Fruit fly (Drosophila melanogaster) whole organism, embryonic: ENCODE results near the gene Hr78.

Source experiments
- Asciz ChIP-seq: fragments of 200-800 bp; sonication (Bioruptor generic); optimal IDR thresholded peaks from 2 replicates; lab custom pipeline; 2017; ENCODE audit warnings: missing biosample characterization, mild to moderate bottlenecking, missing genetic modification characterization, missing genetic modification reagents
- Blimp-1 ChIP-seq: fragments of 200-800 bp; sonication (Bioruptor generic); optimal IDR thresholded peaks from 3 replicates; lab custom pipeline; 2018; ENCODE audit warnings: missing biosample characterization, missing genetic modification characterization, mild to moderate bottlenecking, moderate library complexity, missing genetic modification reagents
- Bteb2 ChIP-seq: fragments of 200-800 bp; sonication (Bioruptor generic); optimal IDR thresholded peaks from 2 replicates; lab custom pipeline; 2016; ENCODE audit warnings: missing biosample characterization, missing genetic modification characterization
- CG10267 ChIP-seq: fragments of 200-800 bp; sonication (Bioruptor generic); optimal IDR thresholded peaks from 2 replicates; lab custom pipeline; 2018; ENCODE audit warnings: missing biosample characterization, mild to moderate bottlenecking, missing genetic modification characterization, moderate library complexity
- CG11093 ChIP-seq: fragments of 200-800 bp; sonication (Bioruptor generic); IDR thresholded peaks from 3 replicates; pipeline ENCODE4 v1.3.6; 2022; ENCODE audit warnings: missing biosample characterization, missing genetic modification characterization
- CG11696 ChIP-seq: fragments of 200-800 bp; sonication (Bioruptor generic); IDR thresholded peaks from 2 replicates; pipeline ENCODE4 v1.3.6; 2022; ENCODE audit warnings: missing biosample characterization, missing genetic modification characterization
- CG12219 ChIP-seq: fragments of 200-800 bp; sonication (Bioruptor generic); optimal IDR thresholded peaks from 3 replicates; lab custom pipeline; 2018; ENCODE audit warnings: missing biosample characterization, mild to moderate bottlenecking, missing genetic modification characterization
- CG12942 ChIP-seq: fragments of 200-800 bp; sonication (Bioruptor generic); optimal IDR thresholded peaks from 3 replicates; lab custom pipeline; 2016; ENCODE audit warnings: missing biosample characterization, missing genetic modification characterization
- CG13123 ChIP-seq: fragments of 200-800 bp; sonication (Bioruptor generic); optimal IDR thresholded peaks from 2 replicates; lab custom pipeline; 2016; ENCODE audit warnings: missing biosample characterization, missing genetic modification characterization
- CG14667 ChIP-seq: fragments of 200-800 bp; sonication (Bioruptor generic); IDR thresholded peaks from 2 replicates; pipeline ENCODE4 v1.3.6; 2022; ENCODE audit warnings: missing biosample characterization, missing genetic modification characterization
- CG1792 ChIP-seq: fragments of 200-800 bp; sonication (Bioruptor generic); optimal IDR thresholded peaks from 2 replicates; lab custom pipeline; 2016; ENCODE audit warnings: missing biosample characterization, missing genetic modification characterization
- CG32767 ChIP-seq: fragments of 200-800 bp; sonication (Bioruptor generic); IDR thresholded peaks from 2 replicates; pipeline ENCODE4 v1.3.6; 2022; ENCODE audit warnings: missing biosample characterization, missing genetic modification characterization
- CG3407 ChIP-seq: fragments of 200-800 bp; sonication (Bioruptor generic); optimal IDR thresholded peaks from 2 replicates; lab custom pipeline; 2018; ENCODE audit warnings: missing biosample characterization, mild to moderate bottlenecking, missing genetic modification characterization
- CG4707 ChIP-seq: fragments of 200-800 bp; sonication (Bioruptor generic); optimal IDR thresholded peaks from 2 replicates; lab custom pipeline; 2018; ENCODE audit warnings: missing biosample characterization, mild to moderate bottlenecking, missing genetic modification characterization, moderate library complexity
- CG7786 ChIP-seq: fragments of 200-800 bp; sonication (Bioruptor generic); optimal IDR thresholded peaks from 2 replicates; lab custom pipeline; 2016; ENCODE audit warnings: missing biosample characterization, missing genetic modification characterization
- CG8924 ChIP-seq: fragments of 200-800 bp; optimal IDR thresholded peaks from 3 replicates; lab custom pipeline; 2019; ENCODE audit warnings: missing biosample characterization, mild to moderate bottlenecking, missing genetic modification characterization, moderate library complexity
- CG9609 ChIP-seq: fragments of 200-800 bp; sonication (Bioruptor generic); optimal IDR thresholded peaks from 3 replicates; lab custom pipeline; 2016; ENCODE audit warnings: missing biosample characterization, missing genetic modification characterization
- CHES-1-like ChIP-seq: fragments of 200-800 bp; sonication (Bioruptor generic); optimal IDR thresholded peaks from 2 replicates; lab custom pipeline; 2016; ENCODE audit warnings: missing biosample characterization, missing genetic modification characterization
- ERR ChIP-seq: fragments of 200-800 bp; sonication (Bioruptor generic); optimal IDR thresholded peaks from 2 replicates; lab custom pipeline; 2016; ENCODE audit warnings: missing biosample characterization, missing genetic modification characterization
- Ets97D ChIP-seq: fragments of 200-800 bp; sonication (Bioruptor generic); optimal IDR thresholded peaks from 3 replicates; lab custom pipeline; 2016; ENCODE audit warnings: missing biosample characterization, missing genetic modification characterization
- HLH4C ChIP-seq: fragments of 200-800 bp; sonication (Bioruptor generic); IDR thresholded peaks from 3 replicates; pipeline ENCODE4 v1.3.6; 2022; ENCODE audit warnings: missing biosample characterization, missing genetic modification characterization; ENCODE audit not compliant: partially characterized antibody
- HLH54F ChIP-seq: fragments of 200-800 bp; sonication (Bioruptor generic); optimal IDR thresholded peaks from 3 replicates; lab custom pipeline; 2016; ENCODE audit warnings: missing biosample characterization, missing genetic modification characterization
- Hmr ChIP-seq: fragments of 200-800 bp; sonication (Bioruptor generic); optimal IDR thresholded peaks from 3 replicates; lab custom pipeline; 2017; ENCODE audit warnings: mild to moderate bottlenecking, missing biosample characterization, missing genetic modification reagents, missing genetic modification characterization
- Hr3 ChIP-seq: fragments of 200-800 bp; sonication (Bioruptor generic); optimal IDR thresholded peaks from 3 replicates; lab custom pipeline; 2016; ENCODE audit warnings: missing biosample characterization, missing genetic modification characterization
- Jarid2 ChIP-seq: fragments of 200-800 bp; sonication (Bioruptor generic); optimal IDR thresholded peaks from 3 replicates; lab custom pipeline; 2017; ENCODE audit warnings: mild to moderate bottlenecking, missing biosample characterization, missing genetic modification reagents, missing genetic modification characterization
- Lhr ChIP-seq: fragments of 200-800 bp; sonication (Bioruptor generic); optimal IDR thresholded peaks from 3 replicates; lab custom pipeline; 2017; ENCODE audit warnings: mild to moderate bottlenecking, missing biosample characterization, missing genetic modification reagents, missing genetic modification characterization
- Med ChIP-seq: fragments of 200-800 bp; sonication (Bioruptor generic); peaks from one replicate; lab custom pipeline; 2016; ENCODE audit warnings: missing biosample characterization, missing genetic modification characterization, mild to moderate bottlenecking, inconsistent platforms, moderate library complexity
- NC2β ChIP-seq: fragments of 200-800 bp; sonication (Bioruptor generic); optimal IDR thresholded peaks from 2 replicates; lab custom pipeline; 2016; ENCODE audit warnings: missing biosample characterization, missing genetic modification characterization
- PHDP ChIP-seq: fragments of 200-800 bp; sonication (Bioruptor generic); optimal IDR thresholded peaks from 3 replicates; lab custom pipeline; 2018; ENCODE audit warnings: missing biosample characterization, mild to moderate bottlenecking, missing genetic modification characterization, moderate library complexity
- Ssrp ChIP-seq: fragments of 200-800 bp; sonication (Bioruptor generic); optimal IDR thresholded peaks from 2 replicates; lab custom pipeline; 2018; ENCODE audit warnings: missing biosample characterization, mild to moderate bottlenecking, missing genetic modification characterization, moderate library complexity
- Vsx1 ChIP-seq: fragments of 200-800 bp; sonication (Bioruptor generic); optimal IDR thresholded peaks from 2 replicates; lab custom pipeline; 2017; ENCODE audit warnings: missing biosample characterization, mild to moderate bottlenecking, missing genetic modification characterization, missing genetic modification reagents
- cad ChIP-seq: fragments of >200 bp; optimal IDR thresholded peaks from 2 replicates; lab custom pipeline; 2017; ENCODE audit warnings: missing biosample characterization, missing genetic modification characterization
- cato ChIP-seq: fragments of 200-800 bp; sonication (Bioruptor generic); optimal IDR thresholded peaks from 2 replicates; lab custom pipeline; 2016; ENCODE audit warnings: missing biosample characterization, missing genetic modification characterization, borderline replicate concordance
- emc ChIP-seq: fragments of 200-800 bp; sonication (Bioruptor generic); optimal IDR thresholded peaks from 2 replicates; lab custom pipeline; 2016; ENCODE audit warnings: missing biosample characterization, missing genetic modification characterization
- ems ChIP-seq: fragments of 200-800 bp; sonication (Bioruptor generic); optimal IDR thresholded peaks from 3 replicates; lab custom pipeline; 2016; ENCODE audit warnings: missing biosample characterization, missing genetic modification characterization
- grau ChIP-seq: fragments of 200-800 bp; optimal IDR thresholded peaks from 3 replicates; lab custom pipeline; 2019; ENCODE audit warnings: missing biosample characterization, mild to moderate bottlenecking, missing genetic modification characterization, moderate library complexity
- gt ChIP-seq: fragments of 200-800 bp; sonication (Bioruptor generic); IDR thresholded peaks from 2 replicates; pipeline ENCODE4 v1.3.6; 2022; ENCODE audit warnings: missing biosample characterization, missing genetic modification characterization
- ind ChIP-seq: fragments of 200-800 bp; sonication (Bioruptor generic); optimal IDR thresholded peaks from 3 replicates; lab custom pipeline; 2016; ENCODE audit warnings: missing biosample characterization, missing genetic modification characterization
- jigr1 ChIP-seq: fragments of 200-800 bp; sonication (Bioruptor generic); IDR thresholded peaks from 3 replicates; pipeline ENCODE4 v1.3.6; 2022; ENCODE audit warnings: missing biosample characterization, missing genetic modification characterization
- jing ChIP-seq: fragments of 200-800 bp; sonication (Bioruptor generic); optimal IDR thresholded peaks from 2 replicates; lab custom pipeline; 2018; ENCODE audit warnings: missing biosample characterization, mild to moderate bottlenecking, missing genetic modification characterization
- luna ChIP-seq: fragments of 200-800 bp; sonication (Bioruptor generic); optimal IDR thresholded peaks from 2 replicates; lab custom pipeline; 2016; ENCODE audit warnings: missing biosample characterization, missing genetic modification characterization
- mam ChIP-seq: fragments of 200-800 bp; sonication (Bioruptor generic); optimal IDR thresholded peaks from 3 replicates; lab custom pipeline; 2016; ENCODE audit warnings: missing biosample characterization, missing genetic modification characterization
- pum ChIP-seq: fragments of 200-800 bp; sonication (Bioruptor generic); optimal IDR thresholded peaks from 2 replicates; lab custom pipeline; 2016; ENCODE audit warnings: missing biosample characterization, missing genetic modification characterization
- run ChIP-seq: fragments of 200-800 bp; sonication (Bioruptor generic); optimal IDR thresholded peaks from 3 replicates; lab custom pipeline; 2018; ENCODE audit warnings: missing biosample characterization, mild to moderate bottlenecking, missing genetic modification characterization
- sc ChIP-seq, 3 experiments: fragments of >200 bp in 2 of 3; fragments of 200-800 bp in 1 of 3; sonication (Bioruptor generic) in 1 of 3; optimal IDR thresholded peaks; 2 replicates in 2 of 3; 3 replicates in 1 of 3; lab custom pipeline; 2017; ENCODE audit warnings: mild to moderate bottlenecking in 1 of 3, missing biosample characterization in 1 of 3, missing genetic modification characterization in 1 of 3, missing genetic modification reagents in 1 of 3
- sens ChIP-seq: fragments of 200-800 bp; sonication (Bioruptor generic); peaks from one replicate; lab custom pipeline; 2016; ENCODE audit warnings: missing biosample characterization, missing genetic modification characterization
- sens-2 ChIP-seq: fragments of 200-800 bp; sonication (Bioruptor generic); IDR thresholded peaks from 2 replicates; pipeline ENCODE4 v1.3.6; 2022; ENCODE audit warnings: missing biosample characterization, missing genetic modification characterization
- sug ChIP-seq: fragments of 200-800 bp; optimal IDR thresholded peaks from 2 replicates; lab custom pipeline; 2019; ENCODE audit warnings: missing biosample characterization, mild to moderate bottlenecking, missing genetic modification characterization, moderate library complexity
- trem ChIP-seq: fragments of 200-800 bp; optimal IDR thresholded peaks from 3 replicates; lab custom pipeline; 2019; ENCODE audit warnings: missing biosample characterization, mild to moderate bottlenecking, missing genetic modification characterization, moderate library complexity
- tup ChIP-seq: fragments of 200-800 bp; sonication (Bioruptor generic); optimal IDR thresholded peaks from 2 replicates; lab custom pipeline; 2016; ENCODE audit warnings: missing biosample characterization, mild to moderate bottlenecking, missing genetic modification characterization, moderate library complexity
- vfl ChIP-seq: fragments of 200-800 bp; sonication (Bioruptor generic); optimal IDR thresholded peaks from 2 replicates; lab custom pipeline; 2016; ENCODE audit warnings: missing biosample characterization, missing genetic modification characterization

The Hr78 gene

DNA sequence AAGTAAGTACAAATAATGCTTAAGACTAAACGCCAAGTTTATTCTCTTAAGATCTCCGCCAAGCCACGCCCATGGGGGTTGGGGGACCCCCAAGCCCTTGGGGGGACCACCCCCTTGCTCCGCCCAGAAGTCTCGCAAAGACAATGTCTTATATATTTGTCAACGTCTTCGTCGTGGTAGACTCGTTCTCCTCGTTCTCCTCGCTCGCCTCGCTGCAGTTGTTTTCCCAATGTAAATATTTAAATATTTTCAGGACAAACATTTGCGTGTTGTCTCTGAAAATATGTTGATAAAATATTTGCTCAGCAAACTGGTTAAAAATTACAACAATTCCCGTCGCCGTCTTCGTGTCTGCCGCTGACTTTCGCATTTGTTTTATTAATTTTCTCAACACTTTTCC, 33.1 kb downstream of the Hr78 start (continued):
- TF ChIP-seq Jarid2 (GFP tag; lab: Kevin White, UChicago) (peak; percentile 53), Blimp-1 (GFP tag; lab: Kevin White, UChicago) (peak; percentile 83), CG4707 (peak; percentile 73), CG13123 (GFP tag; lab: Kevin White, UChicago) (no peak), Asciz (GFP tag; lab: Kevin White, UChicago) (peak; percentile 83), PHDP (peak; percentile 58), jing (GFP tag; lab: Kevin White, UChicago) (no peak), grau (tag; lab: Kevin White, UChicago) (peak; percentile 58), CG12942 (GFP tag; lab: Kevin White, UChicago) (peak; percentile 25)

DNA sequence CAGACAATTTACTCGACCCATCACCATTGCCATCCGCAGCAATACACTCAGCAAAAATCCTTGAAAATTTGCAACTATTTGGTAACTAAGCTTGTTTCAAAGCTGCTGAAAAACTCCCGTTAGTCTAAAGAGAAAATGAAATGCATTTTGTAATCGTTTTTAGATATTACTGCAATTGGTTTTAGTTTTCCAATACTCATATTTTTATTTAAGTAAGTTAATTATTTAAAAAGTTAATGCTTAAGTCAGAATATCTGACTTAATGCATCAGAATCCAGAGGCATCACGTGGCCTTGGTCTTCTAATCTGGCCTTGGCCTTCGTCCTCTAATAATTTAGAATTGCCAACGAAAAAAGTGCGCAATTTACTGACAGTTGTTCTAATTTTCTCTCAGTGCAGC, 34.4 kb downstream of the Hr78 start:
- TF ChIP-seq cato (GFP tag; lab: Kevin White, UChicago) (peak; percentile 27), mam (GFP tag; lab: Kevin White, UChicago) (no peak), vfl (GFP tag; lab: Kevin White, UChicago) (no peak), Bteb2 (GFP tag; lab: Kevin White, UChicago) (no peak), Hr3 (no peak), cad (GFP tag; lab: Kevin White, UChicago) (no peak), gt (GFP tag; lab: Robert Waterston, UW) (no peak), CG1792 (GFP tag; lab: Kevin White, UChicago) (no peak), sug (no peak), sens (GFP tag; lab: Kevin White, UChicago) (no peak), CG3407 (GFP tag; lab: Kevin White, UChicago) (no peak), HLH54F (GFP tag; lab: Kevin White, UChicago) (no peak), Med (no peak), CG11093 (no peak), pum (GFP tag; lab: Kevin White, UChicago) (no peak), emc (GFP tag; lab: Kevin White, UChicago) (no peak), CG8924 (peak; percentile 10), NC2β (GFP tag; lab: Kevin White, UChicago) (no peak), HLH4C (no peak), CG14667 (GFP tag; lab: Robert Waterston, UW) (no peak), Vsx1 (GFP tag; lab: Kevin White, UChicago) (no peak), CG9609 (no peak), CG32767 (GFP tag; lab: Robert Waterston, UW) (no peak), CG11696 (GFP tag; lab: Robert Waterston, UW) (no peak), jigr1 (GFP tag; lab: Robert Waterston, UW) (no peak), trem (tag; lab: Kevin White, UChicago) (peak; percentile 10), Ssrp (tag; lab: Kevin White, UChicago) (peak; percentile 32), CG7786 (GFP tag; lab: Kevin White, UChicago) (no peak), ind (GFP tag; lab: Kevin White, UChicago) (no peak), CHES-1-like (no peak), luna (GFP tag; lab: Kevin White, UChicago) (no peak), Lhr (GFP tag; lab: Kevin White, UChicago) (no peak), Hmr (GFP tag; lab: Kevin White, UChicago) (no peak), ERR (GFP tag; lab: Kevin White, UChicago) (no peak), tup (GFP tag; lab: Kevin White, UChicago) (no peak), sens-2 (GFP tag; lab: Robert Waterston, UW) (no peak), Ets97D (GFP tag; lab: Kevin White, UChicago) (no peak), CG12219 (GFP tag; lab: Kevin White, UChicago) (no peak), ems (GFP tag; lab: Kevin White, UChicago) (no peak), CG10267 (tag; lab: Kevin White, UChicago) (peak; percentile 16), run (tag; lab: Kevin White, UChicago) (no peak), sc (optimal IDR thresholded peaks at IDR 0.05; lab: Kevin White, UChicago) (no peak), sc (GFP tag; optimal IDR thresholded peaks at IDR 0.05; lab: Kevin White, UChicago) (peak; percentile 43)
